Worm (Caenorhabditis elegans): ENCODE data around the gene hpo-40.

ce11 chrV:10191242-10191641 is 21.5 kb upstream of the hpo-40 start:
- TF ChIP-seq flt-1 (GFP tag; IDR thresholded peaks at IDR 0.05) = no peak
- TF ChIP-seq ama-1 (optimal IDR thresholded peaks at IDR 0.05) = no peak
- TF ChIP-seq F13C5.2 (tag; optimal IDR thresholded peaks at IDR 0.05) = no peak
- no peak for TF ChIP-seq pes-1 (GFP tag; IDR thresholded peaks at IDR 0.05)
- no peak for TF ChIP-seq ceh-13 (GFP tag; optimal IDR thresholded peaks at IDR 0.05)
- TF ChIP-seq hmg-4 (GFP tag; optimal IDR thresholded peaks at IDR 0.05) = no peak
- TF ChIP-seq ets-7 (tag; optimal IDR thresholded peaks at IDR 0.05) = no peak
- no peak for TF ChIP-seq hnd-1 (tag; optimal IDR thresholded peaks at IDR 0.05)
- TF ChIP-seq ceh-36 (tag; optimal IDR thresholded peaks at IDR 0.05) = no peak
- no peak for TF ChIP-seq aly-1 (tag; optimal IDR thresholded peaks at IDR 0.05)
- TF ChIP-seq tbx-11 (GFP tag; IDR thresholded peaks at IDR 0.05) = no peak
- no peak for TF ChIP-seq hmbx-1 (tag; optimal IDR thresholded peaks at IDR 0.05)

All from whole organism, early embryonic.